Worm (Caenorhabditis elegans) whole organism, L4 larva: ENCODE results near the gene chil-25.

Source experiments
- ZK546.5 ChIP-seq, 2 experiments: sonication (generic microtip); optimal IDR thresholded peaks; 2 replicates each; lab custom pipeline; 2017; ENCODE audit warnings: missing biosample characterization in 2 of 2, missing genetic modification characterization in 2 of 2
- aha-1 ChIP-seq: fragments of 150-350 bp; peaks from one replicate; lab custom pipeline; 2014; ENCODE audit warnings: missing biosample characterization, missing genetic modification characterization
- arid-1 ChIP-seq: fragments of 200-800 bp; sonication (Bioruptor generic); conservative IDR thresholded peaks from 2 replicates; pipeline ENCODE4 v1.3.6; 2022; ENCODE audit warnings: missing genetic modification reagents, missing genetic modification characterization, missing compliant biosample characterization
- attf-4 ChIP-seq: sonication (generic microtip); optimal IDR thresholded peaks from 3 replicates; lab custom pipeline; 2017; ENCODE audit warnings: missing biosample characterization, missing genetic modification characterization
- ceh-20 ChIP-seq: fragments of 200-800 bp; sonication (Bioruptor generic); IDR thresholded peaks from 2 replicates; pipeline ENCODE4 v1.3.6; 2022; ENCODE audit warnings: missing genetic modification reagents, missing genetic modification characterization, missing compliant biosample characterization
- ceh-28 ChIP-seq: fragments of 150-350 bp; optimal IDR thresholded peaks from 2 replicates; lab custom pipeline; 2014; ENCODE audit warnings: missing biosample characterization, missing genetic modification reagents, missing genetic modification characterization
- daf-16 ChIP-seq, 3 experiments: sonication (generic microtip); optimal IDR thresholded peaks; 2 replicates each; lab custom pipeline; 2016 to 2017; ENCODE audit warnings: missing genetic modification characterization in 3 of 3, missing genetic modification reagents in 3 of 3, mild to moderate bottlenecking in 2 of 3, missing compliant biosample characterization in 2 of 3, missing biosample characterization in 1 of 3, moderate library complexity in 1 of 3
- daf-19 ChIP-seq: fragments of 200-800 bp; sonication (Bioruptor generic); conservative IDR thresholded peaks from 2 replicates; pipeline ENCODE4 v1.3.6; 2022; ENCODE audit warnings: missing genetic modification characterization, missing compliant biosample characterization
- dmd-6 ChIP-seq: fragments of 200-800 bp; sonication (Bioruptor generic); IDR thresholded peaks from 2 replicates; pipeline ENCODE4 v1.3.6; 2022; ENCODE audit warnings: missing genetic modification reagents, missing genetic modification characterization, missing compliant biosample characterization
- duxl-1 ChIP-seq: sonication (generic microtip); optimal IDR thresholded peaks from 2 replicates; lab custom pipeline; 2016; ENCODE audit warnings: mild to moderate bottlenecking, missing genetic modification characterization, moderate library complexity, missing compliant biosample characterization; ENCODE audit not compliant: poor library complexity
- dve-1 ChIP-seq: sonication (generic microtip); optimal IDR thresholded peaks from 2 replicates; lab custom pipeline; 2017; ENCODE audit warnings: antibody characterized with exemption, mild to moderate bottlenecking, missing genetic modification characterization, missing compliant biosample characterization; ENCODE audit not compliant: insufficient read depth
- fos-1 ChIP-seq: fragments of 150-350 bp; optimal IDR thresholded peaks from 2 replicates; lab custom pipeline; 2014; ENCODE audit warnings: missing biosample characterization, missing genetic modification characterization
- hif-1 ChIP-seq, 2 experiments: sonication (generic microtip); optimal IDR thresholded peaks; 2 replicates each; lab custom pipeline; 2016 to 2017; ENCODE audit warnings: missing compliant biosample characterization in 2 of 2, missing genetic modification characterization in 2 of 2, missing genetic modification reagents in 2 of 2, missing genotype in 2 of 2, mild to moderate bottlenecking in 1 of 2
- hlh-11 ChIP-seq: fragments of 200-800 bp; sonication (Bioruptor generic); optimal IDR thresholded peaks from 2 replicates; lab custom pipeline; 2018; ENCODE audit warnings: mild to moderate bottlenecking, missing genetic modification characterization, missing compliant biosample characterization
- lin-1 ChIP-seq: fragments of 200-800 bp; sonication (Bioruptor generic); IDR thresholded peaks from 2 replicates; pipeline ENCODE4 v1.3.6; 2022; ENCODE audit warnings: missing genetic modification reagents, missing genetic modification characterization, missing compliant biosample characterization
- lin-38 ChIP-seq: fragments of 200-800 bp; sonication (Bioruptor generic); IDR thresholded peaks from 2 replicates; pipeline ENCODE4 v1.3.6; 2022; ENCODE audit warnings: missing genetic modification reagents, missing genetic modification characterization, missing compliant biosample characterization
- madf-9 ChIP-seq: fragments of 200-800 bp; sonication (Bioruptor generic); conservative IDR thresholded peaks from 2 replicates; pipeline ENCODE4 v1.3.6; 2022; ENCODE audit warnings: missing genetic modification reagents, missing genetic modification characterization, missing compliant biosample characterization
- mdl-1 ChIP-seq, 2 experiments: fragments of 150-350 bp in 1 of 2; sonication (generic microtip) in 1 of 2; optimal IDR thresholded peaks; 2 replicates each; lab custom pipeline; 2014 to 2017; ENCODE audit warnings: missing biosample characterization in 2 of 2, missing genetic modification characterization in 2 of 2
- mep-1 ChIP-seq: fragments of 150-350 bp; sonication (generic microtip); optimal IDR thresholded peaks from 3 replicates; lab custom pipeline; 2014; ENCODE audit warnings: missing biosample characterization, missing genetic modification characterization
- mxl-2 ChIP-seq: fragments of 200-800 bp; sonication (Bioruptor generic); conservative IDR thresholded peaks from 2 replicates; pipeline ENCODE4 v1.3.6; 2022; ENCODE audit warnings: missing genetic modification reagents, missing genetic modification characterization, missing compliant biosample characterization
- mxl-3 ChIP-seq: fragments of 200-800 bp; sonication (Bioruptor generic); optimal IDR thresholded peaks from 2 replicates; lab custom pipeline; 2018; ENCODE audit warnings: mild to moderate bottlenecking, missing genetic modification characterization, missing compliant biosample characterization
- nhr-11 ChIP-seq: fragments of 150-350 bp; optimal IDR thresholded peaks from 2 replicates; lab custom pipeline; 2014; ENCODE audit warnings: missing biosample characterization, missing genetic modification characterization
- nhr-28 ChIP-seq: fragments of 150-350 bp; optimal IDR thresholded peaks from 2 replicates; lab custom pipeline; 2014; ENCODE audit warnings: missing biosample characterization, missing genetic modification characterization
- nhr-6 ChIP-seq: fragments of 150-350 bp; optimal IDR thresholded peaks from 2 replicates; lab custom pipeline; 2014; ENCODE audit warnings: missing biosample characterization, missing genetic modification characterization
- nhr-76 ChIP-seq: fragments of 150-350 bp; optimal IDR thresholded peaks from 2 replicates; lab custom pipeline; 2014; ENCODE audit warnings: missing biosample characterization, missing genetic modification characterization
- pha-4 ChIP-seq, 2 experiments: fragments of 150-350 bp in 1 of 2; fragments of 200-800 bp in 1 of 2; sonication (Bioruptor generic) in 1 of 2; IDR thresholded peaks in 1 of 2; optimal IDR thresholded peaks in 1 of 2; 2 replicates each; pipeline versions ENCODE4 v1.3.6 to Lab custom; 2014 to 2022; ENCODE audit warnings: missing genetic modification characterization in 2 of 2, missing genetic modification reagents in 2 of 2, missing biosample characterization in 1 of 2, missing compliant biosample characterization in 1 of 2
- pqm-1 ChIP-seq: sonication (generic microtip); optimal IDR thresholded peaks from 2 replicates; lab custom pipeline; 2017; ENCODE audit warnings: missing biosample characterization, missing genetic modification characterization
- saeg-2 ChIP-seq: fragments of 200-800 bp; sonication (Bioruptor generic); IDR thresholded peaks from 2 replicates; pipeline ENCODE4 v1.3.6; 2022; ENCODE audit warnings: missing genetic modification reagents, missing genetic modification characterization, missing compliant biosample characterization
- sdz-12 ChIP-seq: fragments of 200-800 bp; sonication (Bioruptor generic); optimal IDR thresholded peaks from 2 replicates; lab custom pipeline; 2018; ENCODE audit warnings: mild to moderate bottlenecking, missing genetic modification characterization, missing compliant biosample characterization
- set-16 ChIP-seq: fragments of 200-800 bp; sonication (Bioruptor generic); IDR thresholded peaks from 2 replicates; pipeline ENCODE4 v1.3.6; 2022; ENCODE audit warnings: missing genetic modification reagents, missing genetic modification characterization, missing compliant biosample characterization
- snpc-1.2 ChIP-seq: fragments of 200-800 bp; sonication (Bioruptor generic); IDR thresholded peaks from 2 replicates; pipeline ENCODE4 v1.3.6; 2022; ENCODE audit warnings: missing genetic modification reagents, missing genetic modification characterization, missing compliant biosample characterization
- unc-62 ChIP-seq, 3 experiments: fragments of 150-350 bp in 1 of 3; sonication (generic microtip); optimal IDR thresholded peaks in 2 of 3; peaks in 1 of 3; 1 replicate in 1 of 3; 2 replicates in 2 of 3; lab custom pipeline; 2014 to 2017; ENCODE audit warnings: missing biosample characterization in 3 of 3, missing genetic modification characterization in 3 of 3, missing genetic modification reagents in 3 of 3, missing genotype in 1 of 3
- vab-7 ChIP-seq: fragments of 200-800 bp; sonication (Bioruptor generic); IDR thresholded peaks from 2 replicates; pipeline ENCODE4 v1.3.6; 2022; ENCODE audit warnings: missing genetic modification reagents, missing genetic modification characterization, missing compliant biosample characterization

Gene chil-25

DNA sequence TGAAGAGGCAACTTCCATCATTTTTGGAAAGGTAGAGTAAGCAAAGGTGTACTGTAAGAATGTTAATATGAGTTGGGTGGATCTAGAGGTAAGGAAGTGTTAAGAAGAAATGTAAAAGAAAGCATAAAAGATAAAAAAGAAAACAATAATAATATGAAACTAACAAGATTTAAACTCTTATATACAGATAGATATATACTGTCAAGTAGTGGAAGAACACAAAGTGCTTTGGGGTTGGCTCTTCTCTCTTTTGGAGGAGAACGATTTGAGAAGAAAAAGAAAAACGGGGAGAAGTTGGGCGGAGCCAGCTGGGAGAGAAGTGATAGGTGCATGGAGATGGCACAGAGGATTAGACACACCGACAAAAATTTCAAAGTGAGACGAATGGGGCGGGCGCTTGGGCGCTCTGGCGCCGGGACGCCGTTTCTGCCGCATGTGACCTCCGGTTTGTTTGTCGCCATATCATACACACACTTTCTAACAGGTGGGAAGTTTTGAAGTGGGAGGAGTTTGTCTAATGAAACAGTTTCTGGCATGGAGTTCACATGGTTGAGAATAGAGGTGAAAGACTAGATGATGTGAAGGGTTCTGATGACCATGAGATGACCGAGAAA is 13.2 kb upstream of the chil-25 start, which contains the start of gene T19H5.4 (continued):
- 0 out of 2 replicates have a peak, but pooled peaks have one; percentile 50 for TF ChIP-seq pha-4 (GFP tag; IDR thresholded peaks at IDR 0.05; lab: Robert Waterston, UW)
- no peak for TF ChIP-seq pha-4 (tag; optimal IDR thresholded peaks at IDR 0.05; lab: Kevin White, UChicago)
- TF ChIP-seq mdl-1 (tag; optimal IDR thresholded peaks at IDR 0.05; lab: Kevin White, UChicago): peak in 1 of 2 experiments; percentile 78
- peak; percentile 38; the same call in 1 of the 2 replicates for TF ChIP-seq madf-9 (GFP tag; lab: Robert Waterston, UW)
- TF ChIP-seq ZK546.5 (tag; optimal IDR thresholded peaks at IDR 0.05; lab: Kevin White, UChicago): no peak
- no peak for TF ChIP-seq sdz-12 (GFP tag; lab: Kevin White, UChicago)
- no peak for TF ChIP-seq lin-38 (GFP tag; lab: Robert Waterston, UW)
- TF ChIP-seq unc-62 (GFP tag; optimal IDR thresholded peaks at IDR 0.05 in 1 of 2; lab: Kevin White, UChicago): peak in 1 of 2 experiments; percentile 74
- no peak for TF ChIP-seq unc-62 (tag; optimal IDR thresholded peaks at IDR 0.05; lab: Kevin White, UChicago)
- peak; percentile 24 for TF ChIP-seq duxl-1 (tag; lab: Kevin White, UChicago)
- TF ChIP-seq set-16 (GFP tag; lab: Robert Waterston, UW): peak; percentile 68
- TF ChIP-seq dve-1: peak; percentile 79
- no peak for TF ChIP-seq nhr-6
- TF ChIP-seq hif-1 (tag; optimal IDR thresholded peaks at IDR 0.05; lab: Kevin White, UChicago): peak in 1 of 2 experiments; percentile 64
- 0 out of 2 replicates have a peak, but pooled peaks have one; percentile 37 for TF ChIP-seq vab-7 (GFP tag; lab: Robert Waterston, UW)
- TF ChIP-seq ceh-20 (GFP tag; lab: Robert Waterston, UW): peak; percentile 65; the same call in 1 of the 2 replicates
- TF ChIP-seq dmd-6: peak; percentile 96
- TF ChIP-seq aha-1 (tag; lab: Kevin White, UChicago): peak; percentile 79
- 0 out of 2 replicates have a peak, but pooled peaks have one; percentile 32 for TF ChIP-seq saeg-2
- peak; percentile 67 for TF ChIP-seq mep-1 (tag; lab: Kevin White, UChicago)

- TF ChIP-seq aha-1 (tag; lab: Kevin White, UChicago) (peak; percentile 90), snpc-1.2 (no peak), fos-1 (no peak), hlh-11 (tag; lab: Kevin White, UChicago) (peak; percentile 19), mxl-2 (no peak), arid-1 (GFP tag; lab: Robert Waterston, UW) (no peak), mxl-3 (GFP tag; lab: Kevin White, UChicago) (peak; percentile 88), mdl-1 (tag; optimal IDR thresholded peaks at IDR 0.05; lab: Kevin White, UChicago) (peak in 1 of 2 experiments; percentile 37), nhr-28 (tag; lab: Kevin White, UChicago) (peak; percentile 75), unc-62 (GFP tag; optimal IDR thresholded peaks at IDR 0.05 in 1 of 2; lab: Kevin White, UChicago) (peak in 1 of 2 experiments; percentile 9), unc-62 (tag; optimal IDR thresholded peaks at IDR 0.05; lab: Kevin White, UChicago) (no peak), ceh-28 (tag; lab: Kevin White, UChicago) (no peak), nhr-11 (tag; lab: Kevin White, UChicago) (no peak), pha-4 (GFP tag; IDR thresholded peaks at IDR 0.05; lab: Robert Waterston, UW) (no peak), pha-4 (tag; optimal IDR thresholded peaks at IDR 0.05; lab: Kevin White, UChicago) (peak; percentile 38)
Measured at ce11 chrII:9485081-9485730, 10.9 kb upstream of the chil-25 start.

- TF ChIP-seq daf-19 (GFP tag; lab: Robert Waterston, UW) (no peak), nhr-76 (tag; lab: Kevin White, UChicago) (no peak), dve-1 (peak; percentile 39), hif-1 (tag; optimal IDR thresholded peaks at IDR 0.05; lab: Kevin White, UChicago) (peak in 1 of 2 experiments; percentile 59), nhr-28 (tag; lab: Kevin White, UChicago) (peak; percentile 54), lin-1 (GFP tag; lab: Robert Waterston, UW) (peak; percentile 42; the same call in 1 of the 2 replicates), daf-16 (GFP tag; optimal IDR thresholded peaks at IDR 0.05; lab: Kevin White, UChicago) (peak in 1 of 2 experiments; percentile 21), daf-16 (tag; optimal IDR thresholded peaks at IDR 0.05; lab: Kevin White, UChicago) (peak; percentile 78), unc-62 (GFP tag; optimal IDR thresholded peaks at IDR 0.05 in 1 of 2; lab: Kevin White, UChicago) (peak in 1 of 2 experiments; percentile 90), unc-62 (tag; optimal IDR thresholded peaks at IDR 0.05; lab: Kevin White, UChicago) (no peak), aha-1 (tag; lab: Kevin White, UChicago) (peak; percentile 37), pqm-1 (peak; percentile 17), attf-4 (tag; lab: Kevin White, UChicago) (no peak), hlh-11 (tag; lab: Kevin White, UChicago) (peak; percentile 30), dmd-6 (peak; percentile 66)
Measured at ce11 chrII:9483342-9483741, 9.1 kb upstream of the chil-25 start.
